Worm (Caenorhabditis elegans): ENCODE results near the gene idpp-15.

Gene idpp-15

DNA sequence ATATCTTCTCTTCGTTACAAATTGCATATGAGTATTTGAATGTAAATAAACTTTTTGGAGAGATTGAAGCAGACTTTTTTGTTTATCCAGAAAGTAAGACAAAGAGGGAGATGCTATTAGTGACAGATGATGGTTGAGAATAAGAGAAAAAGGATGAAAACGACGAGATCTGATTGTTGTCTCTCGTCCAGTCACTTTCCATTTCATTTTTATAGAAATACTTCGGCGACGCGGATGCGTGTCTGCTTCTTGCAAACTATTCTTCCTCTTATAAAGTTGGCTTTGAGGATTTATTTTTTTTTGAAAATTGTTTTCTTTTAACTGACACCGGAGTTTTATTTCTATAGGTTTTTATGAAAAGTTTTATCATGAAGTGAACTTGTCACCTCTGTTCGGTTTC, 30.8 kb downstream of the idpp-15 start:
- TF ChIP-seq him-1 (tag; optimal IDR thresholded peaks at IDR 0.05): no peak
- TF ChIP-seq W03F9.2 (tag; optimal IDR thresholded peaks at IDR 0.05): no peak
- no peak for TF ChIP-seq dao-5 (tag; optimal IDR thresholded peaks at IDR 0.05)

ce11 chrIII:8556836-8557385, 32.0 kb downstream of the idpp-15 start, which contains the start of gene C02D5.2:
Gene C02D5.2, plus strand, starts transcription at chrIII:8557335.
- TF ChIP-seq W03F9.2 (tag; optimal IDR thresholded peaks at IDR 0.05): no peak
- no peak for TF ChIP-seq him-1 (tag; optimal IDR thresholded peaks at IDR 0.05)
- no peak for TF ChIP-seq dao-5 (tag; optimal IDR thresholded peaks at IDR 0.05)

DNA sequence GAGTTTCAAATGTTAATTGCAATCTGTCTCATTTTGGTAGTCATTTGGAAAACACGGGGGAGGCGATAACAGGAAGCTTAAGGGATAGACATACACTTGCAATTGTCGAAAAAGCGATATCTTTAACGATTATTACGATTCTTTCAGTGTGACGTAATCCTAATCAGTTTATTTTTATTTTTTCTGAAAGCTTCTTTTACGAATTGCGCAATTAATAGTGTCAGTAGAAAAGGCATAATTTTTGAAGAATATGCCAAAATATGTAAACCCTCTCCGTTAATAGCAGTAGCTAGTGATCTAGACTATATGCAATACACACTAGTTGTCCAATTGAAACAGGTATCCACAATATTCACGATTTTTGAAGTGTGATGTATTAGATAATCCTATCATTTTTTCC, 35.5 kb downstream of the idpp-15 start:
- TF ChIP-seq him-1 (tag; optimal IDR thresholded peaks at IDR 0.05): no peak
- TF ChIP-seq W03F9.2 (tag; optimal IDR thresholded peaks at IDR 0.05): no peak
- TF ChIP-seq dao-5 (tag; optimal IDR thresholded peaks at IDR 0.05): no peak

DNA sequence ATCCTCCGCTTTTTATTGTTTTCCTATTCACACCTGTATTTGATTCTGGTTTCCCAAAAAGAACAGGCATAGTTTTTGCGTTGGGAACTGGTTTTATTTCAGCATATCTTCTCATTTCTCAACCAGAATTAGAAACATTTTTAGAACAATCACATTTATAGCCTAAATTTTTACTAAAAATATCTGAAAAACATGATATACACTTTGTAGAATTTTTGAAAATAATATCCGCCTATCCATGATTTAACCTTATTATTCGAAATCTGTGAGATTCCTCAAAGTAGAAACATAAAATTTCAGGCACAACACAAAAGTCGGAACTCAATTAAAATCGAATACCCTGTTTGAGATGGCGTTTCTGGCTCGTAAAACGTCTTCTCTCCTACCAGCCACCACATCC, 36.0 kb downstream of the idpp-15 start, which contains the start of gene acdh-6:
Gene acdh-6, plus strand, starts transcription at position 301 of the 400 bp plus-strand sequence.
- no peak for TF ChIP-seq dao-5 (tag; optimal IDR thresholded peaks at IDR 0.05)
- no peak for TF ChIP-seq W03F9.2 (tag; optimal IDR thresholded peaks at IDR 0.05)
- no peak for TF ChIP-seq him-1 (tag; optimal IDR thresholded peaks at IDR 0.05)

ce11 chrIII:8564372-8564771, 39.5 kb downstream of the idpp-15 start:
- TF ChIP-seq W03F9.2 (tag; optimal IDR thresholded peaks at IDR 0.05) (no peak), him-1 (tag; optimal IDR thresholded peaks at IDR 0.05) (no peak), dao-5 (tag; optimal IDR thresholded peaks at IDR 0.05) (no peak)

DNA sequence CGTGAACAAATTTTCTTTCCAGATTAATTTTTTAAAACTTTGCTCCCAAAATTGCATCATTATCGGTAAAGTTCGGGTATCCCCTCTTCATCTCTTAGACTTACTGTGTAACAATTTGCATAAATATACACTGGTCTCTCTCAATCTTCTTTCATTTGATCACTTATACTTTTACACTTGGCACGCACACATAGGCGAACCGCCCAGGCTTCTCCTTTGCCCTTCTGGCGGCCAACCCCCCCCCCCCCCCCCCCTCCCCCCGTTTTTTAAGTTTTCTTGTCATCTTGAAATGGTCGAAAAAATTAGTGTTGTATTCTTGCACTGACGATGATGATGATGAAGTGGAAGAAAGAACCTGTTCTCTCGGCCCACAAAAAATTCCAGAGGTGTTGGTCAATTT, 45.4 kb downstream of the idpp-15 start:
- TF ChIP-seq him-1 (tag; optimal IDR thresholded peaks at IDR 0.05) (no peak), W03F9.2 (tag; optimal IDR thresholded peaks at IDR 0.05) (no peak)

DNA sequence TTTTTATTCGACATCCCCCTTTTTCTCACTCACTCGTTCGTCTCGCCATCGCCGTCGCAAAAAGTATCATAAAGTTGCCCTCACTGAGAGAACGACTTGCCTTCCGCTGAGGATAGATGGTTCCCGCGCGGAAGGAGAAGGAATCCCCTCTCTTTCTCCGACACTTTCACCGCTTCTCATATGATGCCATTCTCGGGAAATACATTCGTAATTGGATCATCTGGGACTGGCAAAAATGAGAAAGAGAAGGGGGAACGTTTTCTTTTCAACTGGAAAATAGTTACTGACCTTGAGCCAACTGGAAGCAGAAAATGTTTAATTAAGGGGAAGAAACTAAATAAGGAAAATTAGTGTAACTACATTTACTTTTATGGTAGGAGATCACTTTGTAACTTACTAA, 47.0 kb downstream of the idpp-15 start:
- TF ChIP-seq him-1 (tag; optimal IDR thresholded peaks at IDR 0.05) (no peak), dao-5 (tag; optimal IDR thresholded peaks at IDR 0.05) (no peak), W03F9.2 (tag; optimal IDR thresholded peaks at IDR 0.05) (no peak)

- TF ChIP-seq W03F9.2 (tag; optimal IDR thresholded peaks at IDR 0.05) (no peak), dao-5 (tag; optimal IDR thresholded peaks at IDR 0.05) (no peak), him-1 (tag; optimal IDR thresholded peaks at IDR 0.05) (no peak)
Measured at ce11 chrIII:8573301-8573700, 48.4 kb downstream of the idpp-15 start.

DNA sequence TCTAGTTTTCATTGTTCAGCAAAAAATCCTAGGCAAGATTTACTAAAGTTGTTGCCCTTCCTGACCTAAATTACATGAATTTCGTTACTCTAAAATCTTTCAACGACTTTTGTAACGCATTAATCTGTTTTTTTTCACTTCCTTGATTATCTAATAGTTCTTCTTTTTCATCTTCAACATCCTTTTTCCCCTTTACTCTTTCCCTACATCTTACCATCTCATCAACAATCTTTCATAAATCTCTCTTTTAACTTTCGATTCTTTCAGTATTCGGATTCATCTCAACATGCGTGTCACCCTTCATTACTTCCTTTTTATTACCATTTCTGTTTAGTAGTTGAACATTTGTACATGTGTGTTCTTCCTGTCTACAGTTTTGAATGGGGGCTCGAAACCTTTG, 49.0 kb downstream of the idpp-15 start:
- TF ChIP-seq W03F9.2 (tag; optimal IDR thresholded peaks at IDR 0.05) (no peak), dao-5 (tag; optimal IDR thresholded peaks at IDR 0.05) (no peak), him-1 (tag; optimal IDR thresholded peaks at IDR 0.05) (no peak)

DNA sequence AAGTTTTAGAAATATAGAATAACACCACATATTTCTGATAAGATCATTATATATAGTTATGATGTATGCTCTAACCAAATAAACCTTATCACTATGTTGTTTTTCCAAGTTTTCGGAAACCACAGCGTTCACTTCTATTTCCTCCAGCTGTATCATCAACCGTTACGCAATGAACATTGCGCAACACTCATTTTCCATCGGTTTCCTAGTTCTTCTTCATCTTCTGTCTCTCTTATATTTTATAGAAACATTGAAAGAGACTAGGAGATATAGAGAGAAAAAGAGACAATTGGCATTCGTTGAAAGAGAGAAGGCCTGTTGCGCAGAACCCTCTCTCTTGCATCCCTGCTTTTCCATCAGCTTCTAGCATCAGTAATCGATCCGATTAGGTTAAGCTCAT, 49.4 kb downstream of the idpp-15 start:
- TF ChIP-seq dao-5 (tag; optimal IDR thresholded peaks at IDR 0.05) (no peak), W03F9.2 (tag; optimal IDR thresholded peaks at IDR 0.05) (no peak), him-1 (tag; optimal IDR thresholded peaks at IDR 0.05) (no peak)

DNA sequence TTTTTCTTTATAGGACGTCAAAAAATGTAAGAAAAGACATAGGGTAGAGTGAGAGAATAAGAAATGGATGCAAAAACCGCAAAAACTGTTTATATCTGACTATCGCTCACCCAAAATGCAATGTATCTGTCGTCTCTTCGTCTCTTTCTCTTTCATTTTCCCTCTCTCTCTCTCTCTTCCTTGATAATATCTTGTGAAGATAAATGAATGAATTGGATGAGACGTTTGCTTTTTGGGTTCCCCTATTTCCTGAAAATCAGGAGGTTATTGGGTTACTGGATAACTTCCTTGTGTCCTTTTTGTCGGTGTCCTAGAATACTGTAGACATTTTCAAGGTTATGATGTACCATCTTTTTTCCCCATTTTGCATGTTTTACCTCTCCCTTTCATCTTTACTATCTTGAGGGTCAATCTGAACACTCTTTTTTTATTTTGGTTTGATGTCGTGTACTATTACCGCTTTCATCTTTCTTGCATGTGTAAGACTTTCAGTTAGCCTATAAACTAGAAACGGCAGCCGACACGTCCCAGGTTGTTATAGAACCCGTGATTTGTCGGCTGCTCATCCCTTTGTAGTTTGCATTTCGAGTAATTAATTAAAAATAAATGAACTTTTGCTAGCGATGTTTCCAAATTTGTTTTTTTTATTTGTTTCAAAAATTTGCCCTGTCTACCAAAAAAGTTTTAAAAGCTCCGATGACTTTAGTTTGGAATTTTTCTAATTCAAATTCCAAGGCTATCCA, 50.7 kb downstream of the idpp-15 start:
- no peak for TF ChIP-seq him-1 (tag; optimal IDR thresholded peaks at IDR 0.05)
- TF ChIP-seq W03F9.2 (tag; optimal IDR thresholded peaks at IDR 0.05): no peak
- TF ChIP-seq dao-5 (tag; optimal IDR thresholded peaks at IDR 0.05): no peak

DNA sequence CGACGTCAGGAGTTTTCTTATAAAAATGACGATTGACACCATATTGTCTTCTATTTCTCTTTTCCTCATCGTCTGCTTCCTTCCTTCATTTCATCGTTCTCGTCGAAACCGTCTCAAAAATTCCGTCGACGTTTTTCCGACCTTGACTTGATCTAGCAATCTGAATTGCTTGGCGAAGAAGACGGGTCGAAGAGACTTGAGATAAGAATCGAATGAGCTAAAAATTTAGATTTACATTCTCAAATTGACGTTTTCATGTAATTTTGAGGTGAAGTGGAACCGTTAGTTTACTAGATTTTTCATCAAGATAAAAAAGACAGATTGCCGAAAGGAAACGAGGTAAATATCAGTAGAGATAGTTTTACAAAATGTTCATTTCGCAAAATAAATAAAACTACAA, 52.7 kb downstream of the idpp-15 start:
- no peak for TF ChIP-seq W03F9.2 (tag; optimal IDR thresholded peaks at IDR 0.05)
- TF ChIP-seq dao-5 (tag; optimal IDR thresholded peaks at IDR 0.05): no peak
- TF ChIP-seq him-1 (tag; optimal IDR thresholded peaks at IDR 0.05): no peak
